Worm (Caenorhabditis elegans) whole organism, young adult: ENCODE results near the gene M03B6.5.

ENCODE experiments used
- B0261.1 ChIP-seq: sonication (generic microtip); optimal IDR thresholded peaks from 2 replicates; lab custom pipeline; 2016; ENCODE audit warnings: mild to moderate bottlenecking, missing genetic modification characterization, moderate library complexity, missing compliant biosample characterization
- B0336.3 ChIP-seq: fragments of 200-800 bp; sonication (Bioruptor generic); IDR thresholded peaks from 2 replicates; pipeline ENCODE4 v1.3.6; 2022; ENCODE audit warnings: missing genetic modification characterization, missing compliant biosample characterization
- C06A6.2 ChIP-seq: fragments of 200-800 bp; sonication (Bioruptor generic); conservative IDR thresholded peaks from 2 replicates; pipeline ENCODE4 v1.3.6; 2022; ENCODE audit warnings: missing genetic modification characterization, missing compliant biosample characterization
- D2030.7 ChIP-seq: fragments of 200-800 bp; sonication (Bioruptor generic); IDR thresholded peaks from 2 replicates; pipeline ENCODE4 v1.3.6; 2022; ENCODE audit warnings: missing genetic modification reagents, missing genetic modification characterization, missing compliant biosample characterization
- F52B5.7 ChIP-seq: sonication (generic microtip); optimal IDR thresholded peaks from 2 replicates; lab custom pipeline; 2016; ENCODE audit warnings: mild to moderate bottlenecking, missing genetic modification characterization, missing compliant biosample characterization
- K11D2.4 ChIP-seq: fragments of 200-800 bp; sonication (Bioruptor generic); IDR thresholded peaks from 2 replicates; pipeline ENCODE4 v1.3.6; 2022; ENCODE audit warnings: missing genetic modification reagents, missing genetic modification characterization, missing compliant biosample characterization
- K12H6.12 ChIP-seq: fragments of 200-800 bp; sonication (Bioruptor generic); optimal IDR thresholded peaks from 2 replicates; lab custom pipeline; 2018; ENCODE audit warnings: mild to moderate bottlenecking, missing genetic modification characterization, missing compliant biosample characterization
- T07F8.4 ChIP-seq: sonication (generic microtip); optimal IDR thresholded peaks from 2 replicates; lab custom pipeline; 2016; ENCODE audit warnings: mild to moderate bottlenecking, missing genetic modification characterization, moderate library complexity, missing compliant biosample characterization
- Y56A3A.18 ChIP-seq: fragments of 200-800 bp; sonication (Bioruptor generic); IDR thresholded peaks from 2 replicates; pipeline ENCODE4 v1.3.6; 2022; ENCODE audit warnings: missing genetic modification reagents, missing genetic modification characterization, missing compliant biosample characterization
- ama-1 ChIP-seq, 3 experiments: fragments of 150-350 bp in 1 of 3; sonication (generic microtip) in 2 of 3; optimal IDR thresholded peaks; 2 replicates each; lab custom pipeline; 2014 to 2018; ENCODE audit warnings: missing biosample characterization in 2 of 3, missing genetic modification characterization in 2 of 3, missing genetic modification reagents in 2 of 3
- aptf-3 ChIP-seq: fragments of 200-800 bp; sonication (Bioruptor generic); IDR thresholded peaks from 2 replicates; pipeline ENCODE4 v1.3.6; 2022; ENCODE audit warnings: missing genetic modification characterization, missing compliant biosample characterization
- atf-7 ChIP-seq: sonication (generic microtip); optimal IDR thresholded peaks from 2 replicates; lab custom pipeline; 2017; ENCODE audit warnings: mild to moderate bottlenecking, missing genetic modification characterization, missing compliant biosample characterization
- attf-5 ChIP-seq: fragments of 200-800 bp; sonication (Bioruptor generic); optimal IDR thresholded peaks from 2 replicates; lab custom pipeline; 2018; ENCODE audit warnings: mild to moderate bottlenecking, missing genetic modification characterization, missing compliant biosample characterization
- bed-2 ChIP-seq: fragments of 200-800 bp; sonication (Bioruptor generic); IDR thresholded peaks from 2 replicates; pipeline ENCODE4 v1.3.6; 2022; ENCODE audit warnings: missing genetic modification reagents, missing genetic modification characterization, missing compliant biosample characterization
- ceh-40 ChIP-seq: fragments of 200-800 bp; sonication (Bioruptor generic); IDR thresholded peaks from 2 replicates; pipeline ENCODE4 v1.3.6; 2022; ENCODE audit warnings: missing genetic modification characterization, missing compliant biosample characterization
- die-1 ChIP-seq: sonication (generic microtip); optimal IDR thresholded peaks from 2 replicates; lab custom pipeline; 2016; ENCODE audit warnings: missing genotype, mild to moderate bottlenecking, missing genetic modification characterization, missing compliant biosample characterization
- dpl-1 ChIP-seq: fragments of 150-350 bp; optimal IDR thresholded peaks from 2 replicates; lab custom pipeline; 2014; ENCODE audit warnings: missing biosample characterization, missing genetic modification reagents, missing genetic modification characterization
- efl-1 ChIP-seq: fragments of 150-350 bp; optimal IDR thresholded peaks from 2 replicates; lab custom pipeline; 2014; ENCODE audit warnings: missing biosample characterization, missing genetic modification reagents, missing genetic modification characterization
- fkh-3 ChIP-seq: sonication (generic microtip); optimal IDR thresholded peaks from 2 replicates; lab custom pipeline; 2016; ENCODE audit warnings: mild to moderate bottlenecking, missing genetic modification characterization, missing compliant biosample characterization
- gei-17 ChIP-seq: fragments of 200-800 bp; sonication (Bioruptor generic); optimal IDR thresholded peaks from 2 replicates; lab custom pipeline; 2018; ENCODE audit warnings: mild to moderate bottlenecking, missing genetic modification characterization, missing compliant biosample characterization
- hlh-26 ChIP-seq: fragments of 200-800 bp; sonication (Bioruptor generic); conservative IDR thresholded peaks from 2 replicates; pipeline ENCODE4 v1.3.6; 2022; ENCODE audit warnings: missing genetic modification reagents, missing genetic modification characterization, missing compliant biosample characterization
- hrde-1 ChIP-seq: sonication (generic microtip); optimal IDR thresholded peaks from 2 replicates; lab custom pipeline; 2016; ENCODE audit warnings: missing genetic modification characterization, mild to moderate bottlenecking, missing compliant biosample characterization, moderate library complexity, missing genotype, missing genetic modification reagents, borderline replicate concordance
- lag-1 ChIP-seq: fragments of 200-800 bp; sonication (Bioruptor generic); IDR thresholded peaks from 2 replicates; pipeline ENCODE4 v1.3.6; 2022; ENCODE audit warnings: missing genetic modification reagents, missing genetic modification characterization, missing compliant biosample characterization
- lin-54 ChIP-seq: fragments of 200-800 bp; sonication (Bioruptor generic); optimal IDR thresholded peaks from 2 replicates; lab custom pipeline; 2018; ENCODE audit warnings: mild to moderate bottlenecking, missing genetic modification characterization, missing compliant biosample characterization
- lir-1 ChIP-seq: fragments of 200-800 bp; sonication (Bioruptor generic); conservative IDR thresholded peaks from 2 replicates; pipeline ENCODE4 v1.3.6; 2022; ENCODE audit warnings: missing genetic modification reagents, missing genetic modification characterization, missing compliant biosample characterization
- lsl-1 ChIP-seq: fragments of 200-800 bp; sonication (Bioruptor generic); optimal IDR thresholded peaks from 2 replicates; lab custom pipeline; 2018; ENCODE audit warnings: mild to moderate bottlenecking, missing genetic modification characterization, moderate library complexity, missing compliant biosample characterization
- mes-4 ChIP-seq: sonication (generic microtip); optimal IDR thresholded peaks from 2 replicates; lab custom pipeline; 2016; ENCODE audit warnings: missing genotype, missing genetic modification characterization, missing compliant biosample characterization
- nfyb-1 ChIP-seq: fragments of 200-800 bp; sonication (Bioruptor generic); IDR thresholded peaks from 2 replicates; pipeline ENCODE4 v1.3.6; 2022; ENCODE audit warnings: missing genetic modification reagents, missing genetic modification characterization, missing compliant biosample characterization
- nhr-90 ChIP-seq: sonication (generic microtip); optimal IDR thresholded peaks from 2 replicates; lab custom pipeline; 2016; ENCODE audit warnings: missing genotype, mild to moderate bottlenecking, missing genetic modification characterization, missing compliant biosample characterization
- pha-4 ChIP-seq: fragments of 150-350 bp; sonication (generic microtip); optimal IDR thresholded peaks from 2 replicates; lab custom pipeline; 2014; ENCODE audit warnings: missing biosample characterization, missing genetic modification reagents, missing genetic modification characterization
- repo-1 ChIP-seq: sonication (generic microtip); optimal IDR thresholded peaks from 2 replicates; lab custom pipeline; 2017; ENCODE audit warnings: mild to moderate bottlenecking, missing genetic modification characterization, missing compliant biosample characterization
- sdz-38 ChIP-seq: sonication (generic microtip); optimal IDR thresholded peaks from 2 replicates; lab custom pipeline; 2016; ENCODE audit warnings: missing genotype, missing genetic modification characterization, missing compliant biosample characterization
- snpc-1.3 ChIP-seq: sonication (generic microtip); optimal IDR thresholded peaks from 2 replicates; lab custom pipeline; 2017; ENCODE audit warnings: missing genetic modification characterization, mild to moderate bottlenecking, missing compliant biosample characterization, antibody characterized with exemption, moderate library complexity, missing genotype, missing genetic modification reagents; ENCODE audit not compliant: insufficient read depth
- snpc-3.4 ChIP-seq: sonication (generic microtip); optimal IDR thresholded peaks from 2 replicates; lab custom pipeline; 2017; ENCODE audit warnings: missing genetic modification characterization, mild to moderate bottlenecking, missing compliant biosample characterization, antibody characterized with exemption, moderate library complexity, missing genotype, missing genetic modification reagents
- somi-1 ChIP-seq: fragments of 200-800 bp; sonication (Bioruptor generic); optimal IDR thresholded peaks from 2 replicates; lab custom pipeline; 2018; ENCODE audit warnings: mild to moderate bottlenecking, missing genetic modification characterization, missing compliant biosample characterization
- sptf-2 ChIP-seq: fragments of 200-800 bp; sonication (Bioruptor generic); optimal IDR thresholded peaks from 2 replicates; lab custom pipeline; 2018; ENCODE audit warnings: mild to moderate bottlenecking, missing genetic modification characterization, missing compliant biosample characterization
- tbp1 ChIP-seq: fragments of 200-800 bp; sonication (Bioruptor generic); optimal IDR thresholded peaks from 2 replicates; lab custom pipeline; 2018; ENCODE audit warnings: mild to moderate bottlenecking, missing genetic modification characterization, missing compliant biosample characterization
- unc-130 ChIP-seq: sonication (generic microtip); optimal IDR thresholded peaks from 2 replicates; lab custom pipeline; 2016; ENCODE audit warnings: missing genetic modification reagents, missing genetic modification characterization, missing compliant biosample characterization
- zfh-2 ChIP-seq: fragments of 200-800 bp; sonication (Bioruptor generic); conservative IDR thresholded peaks from 2 replicates; pipeline ENCODE4 v1.3.6; 2022; ENCODE audit warnings: missing genetic modification reagents, missing genetic modification characterization, missing compliant biosample characterization
- ztf-18 ChIP-seq: sonication (generic microtip); optimal IDR thresholded peaks from 2 replicates; lab custom pipeline; 2016; ENCODE audit warnings: missing genotype, mild to moderate bottlenecking, missing genetic modification characterization, missing compliant biosample characterization
- ztf-22 ChIP-seq: fragments of 200-800 bp; sonication (Bioruptor generic); optimal IDR thresholded peaks from 2 replicates; lab custom pipeline; 2018; ENCODE audit warnings: mild to moderate bottlenecking, missing genetic modification characterization, moderate library complexity, missing compliant biosample characterization
- ztf-28 ChIP-seq: fragments of 200-800 bp; sonication (Bioruptor generic); IDR thresholded peaks from 2 replicates; pipeline ENCODE4 v1.3.6; 2022; ENCODE audit warnings: missing genetic modification reagents, missing genetic modification characterization, missing compliant biosample characterization

Gene M03B6.5

ce11 chrX:13834127-13834526 lies 9.6 kb upstream of the M03B6.5 start, which contains the start of gene F19D8.2:
F19D8.2 (plus strand) TSS chrX:13834427.
- no peak for TF ChIP-seq hlh-26 (GFP tag; lab: Robert Waterston, UW)
- no peak for TF ChIP-seq nhr-90 (tag; lab: Kevin White, UChicago)
- no peak for TF ChIP-seq Y56A3A.18 (GFP tag; lab: Robert Waterston, UW)
- TF ChIP-seq D2030.7 = no peak
- no peak for TF ChIP-seq K11D2.4 (GFP tag; lab: Robert Waterston, UW)
- no peak for TF ChIP-seq gei-17 (GFP tag; lab: Kevin White, UChicago)

- TF ChIP-seq tbp1 = no peak
- TF ChIP-seq sptf-2 (GFP tag; lab: Kevin White, UChicago) = no peak
- no peak for TF ChIP-seq lir-1
- TF ChIP-seq dpl-1 (GFP tag; lab: Kevin White, UChicago) = no peak
- no peak for TF ChIP-seq fkh-3
- TF ChIP-seq atf-7 (tag; lab: Kevin White, UChicago) = no peak
- TF ChIP-seq hrde-1 (tag; lab: Kevin White, UChicago) = no peak
- TF ChIP-seq ztf-18 (tag; lab: Kevin White, UChicago) = no peak
- no peak for TF ChIP-seq ztf-28
- TF ChIP-seq lag-1 = no peak
- no peak for TF ChIP-seq ztf-22 (GFP tag; lab: Kevin White, UChicago)
- TF ChIP-seq T07F8.4 (tag; lab: Kevin White, UChicago) = no peak
- TF ChIP-seq attf-5 (GFP tag; lab: Kevin White, UChicago) = no peak
- TF ChIP-seq K12H6.12 (tag; lab: Kevin White, UChicago) = no peak
- TF ChIP-seq zfh-2 (GFP tag; lab: Robert Waterston, UW) = no peak
- TF ChIP-seq pha-4 (tag; lab: Kevin White, UChicago) = no peak
- no peak for TF ChIP-seq repo-1
- TF ChIP-seq die-1 = no peak
- TF ChIP-seq C06A6.2 (GFP tag; lab: Robert Waterston, UW) = no peak
These were observed 5.8 kb upstream of the M03B6.5 start for ce11 chrX:13838019-13838418.

- TF ChIP-seq unc-130 (GFP tag; lab: Kevin White, UChicago) (no peak), ceh-40 (GFP tag; lab: Robert Waterston, UW) (no peak)
These were observed 3.4 kb upstream of the M03B6.5 start for ce11 chrX:13840336-13840735.

- TF ChIP-seq snpc-1.3 (tag; lab: Kevin White, UChicago) (no peak), B0336.3 (GFP tag; lab: Robert Waterston, UW) (no peak), snpc-3.4 (tag; lab: Kevin White, UChicago) (no peak), somi-1 (GFP tag; lab: Kevin White, UChicago) (no peak), efl-1 (GFP tag; lab: Kevin White, UChicago) (no peak), F52B5.7 (tag; lab: Kevin White, UChicago) (no peak), bed-2 (no peak), sdz-38 (tag; lab: Kevin White, UChicago) (no peak), B0261.1 (no peak), lin-54 (GFP tag; lab: Kevin White, UChicago) (no peak), nfyb-1 (GFP tag; lab: Robert Waterston, UW) (no peak), ztf-28 (no peak), lsl-1 (GFP tag; lab: Kevin White, UChicago) (no peak), K11D2.4 (GFP tag; lab: Robert Waterston, UW) (no peak), aptf-3 (GFP tag; lab: Robert Waterston, UW) (no peak), ztf-18 (tag; lab: Kevin White, UChicago) (no peak), mes-4 (no peak), ama-1 (optimal IDR thresholded peaks at IDR 0.05; lab: Kevin White, UChicago) (no peak), ama-1 (GFP tag; optimal IDR thresholded peaks at IDR 0.05; lab: Kevin White, UChicago) (no peak)
These were observed 2.5 kb upstream of the M03B6.5 start, which contains the start of gene M03B6.1 for ce11 chrX:13841277-13841676. M03B6.1 (plus strand) TSS chrX:13841610.
